Fruit fly (Drosophila melanogaster) whole organism, wandering third instar larva: ENCODE measurements around the gene Rab27.
A peak's percentile ranks its signal among the peaks of the same experiment; 100 is the strongest.

Source experiments
- Abd-B ChIP-seq: fragments of >200 bp; optimal IDR thresholded peaks from 2 replicates; lab custom pipeline; 2017; ENCODE audit warnings: missing biosample characterization, missing genetic modification characterization
- CG32264 ChIP-seq: fragments of 200-800 bp; sonication (Bioruptor generic); optimal IDR thresholded peaks from 2 replicates; lab custom pipeline; 2016; ENCODE audit warnings: missing biosample characterization, missing genetic modification characterization
- CrebA ChIP-seq: fragments of 200-800 bp; sonication (Bioruptor generic); optimal IDR thresholded peaks from 2 replicates; lab custom pipeline; 2016; ENCODE audit warnings: missing biosample characterization, mild to moderate bottlenecking, missing genetic modification characterization, borderline replicate concordance
- Dfd ChIP-seq: fragments of >200 bp; optimal IDR thresholded peaks from 2 replicates; lab custom pipeline; 2017; ENCODE audit warnings: missing biosample characterization, missing genetic modification characterization
- Dif ChIP-seq: fragments of 200-275, 200-300 bp; sonication (Bioruptor generic); optimal IDR thresholded peaks from 2 replicates; lab custom pipeline; 2018; ENCODE audit warnings: missing biosample characterization, missing genetic modification characterization; ENCODE audit not compliant: partially characterized antibody
- HLH106 ChIP-seq: fragments of 200-800 bp; optimal IDR thresholded peaks from 3 replicates; lab custom pipeline; 2019; ENCODE audit warnings: missing biosample characterization, mild to moderate bottlenecking, missing genetic modification characterization, moderate library complexity
- Hnf4 ChIP-seq: fragments of 200-800 bp; sonication (Bioruptor generic); optimal IDR thresholded peaks from 2 replicates; lab custom pipeline; 2016; ENCODE audit warnings: missing biosample characterization, mild to moderate bottlenecking, missing genetic modification characterization
- Hr78 ChIP-seq: fragments of >200 bp; optimal IDR thresholded peaks from 2 replicates; lab custom pipeline; 2017; ENCODE audit warnings: missing biosample characterization, missing genetic modification characterization
- Mio ChIP-seq: sonication (Bioruptor generic); optimal IDR thresholded peaks from 2 replicates; lab custom pipeline; 2016; ENCODE audit warnings: missing biosample characterization, missing genetic modification characterization
- Myc ChIP-seq: fragments of >200 bp; optimal IDR thresholded peaks from 2 replicates; lab custom pipeline; 2017
- N ChIP-seq: fragments of >200 bp; optimal IDR thresholded peaks from 2 replicates; lab custom pipeline; 2018; ENCODE audit warnings: missing biosample characterization, missing external identifiers, missing genetic modification characterization
- OdsH ChIP-seq: fragments of 200-800 bp; sonication (Bioruptor generic); optimal IDR thresholded peaks from 2 replicates; lab custom pipeline; 2016; ENCODE audit warnings: missing biosample characterization, mild to moderate bottlenecking, missing genetic modification characterization
- Rel ChIP-seq, 2 experiments: fragments of 200-800 bp; sonication (Bioruptor generic) in 1 of 2; optimal IDR thresholded peaks; 2 replicates in 1 of 2; 3 replicates in 1 of 2; lab custom pipeline; 2016 to 2019; ENCODE audit warnings: mild to moderate bottlenecking in 2 of 2, missing biosample characterization in 2 of 2, missing genetic modification characterization in 2 of 2, moderate library complexity in 1 of 2
- Sp1 ChIP-seq: fragments of 200-800 bp; sonication (Bioruptor generic); optimal IDR thresholded peaks from 3 replicates; lab custom pipeline; 2019; ENCODE audit warnings: missing biosample characterization, mild to moderate bottlenecking, missing genetic modification characterization, moderate library complexity
- Vsx2 ChIP-seq: fragments of 200-300, 225-300 bp; sonication (Bioruptor generic); optimal IDR thresholded peaks from 2 replicates; lab custom pipeline; 2018; ENCODE audit warnings: missing biosample characterization, missing genetic modification characterization; ENCODE audit not compliant: partially characterized antibody
- br ChIP-seq: fragments of 200-800 bp; sonication (Bioruptor generic); optimal IDR thresholded peaks from 2 replicates; lab custom pipeline; 2016; ENCODE audit warnings: missing biosample characterization, missing genetic modification characterization
- brk ChIP-seq: fragments of 200-800 bp; sonication (Bioruptor generic); optimal IDR thresholded peaks from 2 replicates; lab custom pipeline; 2016; ENCODE audit warnings: missing biosample characterization, mild to moderate bottlenecking, missing genetic modification characterization
- dl ChIP-seq, 2 experiments: fragments of 175-275, 200-275 bp in 1 of 2; fragments of 200-275 bp in 1 of 2; sonication (Bioruptor generic); optimal IDR thresholded peaks; lab custom pipeline; 2018; ENCODE audit warnings: mild to moderate bottlenecking in 2 of 2, missing biosample characterization in 2 of 2, missing genetic modification characterization in 2 of 2, moderate library complexity in 2 of 2; ENCODE audit not compliant: partially characterized antibody in 2 of 2, insufficient read depth in 1 of 2
- dmrt93B ChIP-seq: fragments of 200-800 bp; sonication (Bioruptor generic); optimal IDR thresholded peaks from 2 replicates; lab custom pipeline; 2018; ENCODE audit warnings: missing biosample characterization, mild to moderate bottlenecking, missing genetic modification characterization
- dsf ChIP-seq: sonication (Bioruptor generic); optimal IDR thresholded peaks from 2 replicates; lab custom pipeline; 2016; ENCODE audit warnings: missing biosample characterization, missing genetic modification characterization, borderline replicate concordance
- ey ChIP-seq: fragments of 200-800 bp; sonication (Bioruptor generic); optimal IDR thresholded peaks from 2 replicates; lab custom pipeline; 2016; ENCODE audit warnings: missing biosample characterization, missing genetic modification characterization
- foxo ChIP-seq, 2 experiments: fragments of 200-800 bp; sonication (Bioruptor generic); optimal IDR thresholded peaks; 2 replicates in 1 of 2; 3 replicates in 1 of 2; lab custom pipeline; 2016 to 2017; ENCODE audit warnings: missing biosample characterization in 2 of 2, missing genetic modification characterization in 2 of 2
- fru ChIP-seq: fragments of 200-800 bp; sonication (Bioruptor generic); optimal IDR thresholded peaks from 3 replicates; lab custom pipeline; 2016; ENCODE audit warnings: missing biosample characterization, mild to moderate bottlenecking, missing genetic modification characterization
- h ChIP-seq: fragments of 200-800 bp; sonication (Bioruptor generic); optimal IDR thresholded peaks from 3 replicates; lab custom pipeline; 2016; ENCODE audit warnings: missing biosample characterization, mild to moderate bottlenecking, missing genetic modification characterization
- jim ChIP-seq: fragments of 175-275, 200-325 bp; sonication (Bioruptor generic); optimal IDR thresholded peaks from 2 replicates; lab custom pipeline; 2016; ENCODE audit warnings: missing biosample characterization, mild to moderate bottlenecking, missing genetic modification characterization
- pan ChIP-seq: fragments of >200 bp; optimal IDR thresholded peaks from 2 replicates; lab custom pipeline; 2017
- psq ChIP-seq: fragments of 200-800 bp; sonication (Bioruptor generic); optimal IDR thresholded peaks from 3 replicates; lab custom pipeline; 2017; ENCODE audit warnings: missing biosample characterization, mild to moderate bottlenecking, missing genetic modification characterization, moderate library complexity
- rgr ChIP-seq: fragments of 200-800 bp; sonication (Bioruptor generic); optimal IDR thresholded peaks from 3 replicates; lab custom pipeline; 2016; ENCODE audit warnings: missing biosample characterization, mild to moderate bottlenecking, missing genetic modification characterization
- sage ChIP-seq: fragments of 200-800 bp; sonication (Bioruptor generic); optimal IDR thresholded peaks from 2 replicates; lab custom pipeline; 2016; ENCODE audit warnings: missing biosample characterization, mild to moderate bottlenecking, missing genetic modification characterization
- sv ChIP-seq: fragments of 200-800 bp; sonication (Bioruptor generic); optimal IDR thresholded peaks from 3 replicates; lab custom pipeline; 2016; ENCODE audit warnings: missing biosample characterization, missing genetic modification characterization
- tai ChIP-seq: sonication (Bioruptor generic); optimal IDR thresholded peaks from 2 replicates; lab custom pipeline; 2016; ENCODE audit warnings: missing biosample characterization, missing genetic modification characterization
- usp ChIP-seq: fragments of >200 bp; optimal IDR thresholded peaks from 2 replicates; lab custom pipeline; 2017; ENCODE audit warnings: missing biosample characterization, missing genetic modification characterization
- woc ChIP-seq: sonication (Bioruptor generic); optimal IDR thresholded peaks from 2 replicates; lab custom pipeline; 2016; ENCODE audit warnings: missing biosample characterization, mild to moderate bottlenecking, missing genetic modification characterization

Rab27 gene

DNA sequence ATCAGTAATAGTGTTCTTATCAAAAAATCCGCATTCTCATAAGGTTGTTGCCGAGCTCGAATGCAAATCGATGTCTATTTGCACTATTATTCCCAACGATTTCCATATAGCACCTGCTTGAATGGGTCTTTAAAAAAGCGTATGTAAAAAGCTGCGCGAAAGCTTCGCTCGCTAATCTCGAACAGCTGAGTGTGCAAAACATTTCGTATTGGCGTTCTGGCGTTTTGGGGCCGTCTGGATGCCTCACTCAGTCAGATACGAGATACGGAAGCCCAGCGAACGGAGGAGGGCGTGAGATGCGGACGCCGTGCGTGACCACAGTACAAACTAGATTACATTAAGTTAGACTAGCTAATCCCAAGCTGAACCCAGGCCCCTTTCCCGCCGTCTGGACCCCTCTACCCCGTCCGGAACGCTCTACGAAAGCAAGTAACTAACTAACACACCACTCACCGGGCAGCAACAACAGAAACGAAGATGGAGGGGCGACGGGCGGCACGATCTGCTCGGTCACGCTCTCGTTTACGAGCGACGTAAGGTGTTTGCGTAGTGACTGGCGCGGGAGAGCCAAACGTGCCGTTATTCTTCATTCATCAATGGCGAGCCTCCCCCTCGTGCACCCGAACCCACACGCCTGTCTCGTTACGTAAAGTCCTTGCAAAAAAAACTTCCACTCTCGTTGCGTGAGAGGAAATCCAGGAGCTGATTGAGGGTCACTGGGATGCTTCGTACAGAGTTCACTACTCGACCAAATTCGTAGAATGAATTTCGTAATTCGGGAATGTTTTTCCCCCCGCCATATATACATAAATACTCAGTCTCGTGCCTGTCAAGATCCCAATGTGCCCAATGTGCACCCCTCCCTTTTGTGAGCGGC is 10.0 kb downstream of the Rab27 start:
- TF ChIP-seq Sp1 (GFP tag; lab: Kevin White, UChicago): no peak
- no peak for TF ChIP-seq woc
- TF ChIP-seq Rel (GFP tag; optimal IDR thresholded peaks at IDR 0.05; lab: Kevin White, UChicago): no peak
- TF ChIP-seq Rel (tag; optimal IDR thresholded peaks at IDR 0.05; lab: Kevin White, UChicago): peak; percentile 51
- TF ChIP-seq h (GFP tag; lab: Kevin White, UChicago): peak; percentile 4
- no peak for TF ChIP-seq dl (GFP tag; optimal IDR thresholded peaks at IDR 0.05; lab: Kevin White, UChicago; ENCODE audit: insufficient read depth in 1 of 2, partially characterized antibody in 2 of 2)

DNA sequence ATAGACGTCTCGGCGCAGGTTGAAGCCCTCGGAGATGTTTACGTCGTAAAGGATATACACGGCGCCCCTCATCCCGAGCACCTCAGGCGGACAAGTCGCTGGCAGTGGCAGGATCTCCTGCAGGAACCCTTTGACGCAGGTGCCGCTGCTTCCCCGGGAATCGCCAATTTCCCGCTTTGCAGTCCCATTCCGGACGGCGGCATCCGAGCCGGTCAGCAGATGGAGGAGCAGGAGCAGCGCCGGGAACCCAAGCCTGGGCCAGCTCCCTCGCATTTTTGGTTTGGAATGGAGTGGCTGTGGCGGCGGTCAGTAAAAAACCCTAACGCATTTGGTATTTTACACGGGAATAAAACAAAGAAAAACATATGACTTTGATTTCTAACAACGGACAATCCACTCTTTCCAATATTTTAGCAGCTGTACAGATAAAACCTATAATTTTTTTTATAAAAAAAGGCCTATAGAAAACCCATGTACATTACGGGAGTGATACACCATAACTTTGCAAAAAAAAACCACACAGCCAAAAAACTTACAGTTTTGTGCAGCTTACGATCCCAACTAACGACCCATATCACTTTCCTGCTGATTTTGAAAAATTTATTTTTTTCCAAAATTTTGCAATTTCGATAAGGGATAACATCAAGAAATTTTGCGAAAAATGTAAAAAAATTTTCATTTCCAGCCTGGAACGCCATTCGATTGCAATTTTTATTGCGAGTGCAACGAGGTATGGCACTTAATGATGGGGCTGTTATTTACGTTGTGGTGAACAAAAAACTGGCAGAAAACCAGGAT is 10.9 kb downstream of the Rab27 start, which contains the start of the genes O-fut2 and CG14777:
Gene O-fut2, minus strand, starts transcription at position 290 of the 798 bp plus-strand sequence.
Gene CG14777, plus strand, starts transcription at position 428 of the 798 bp plus-strand sequence.
- peak; percentile 35 for TF ChIP-seq OdsH (GFP tag; lab: Kevin White, UChicago)
- TF ChIP-seq Dfd (GFP tag; lab: Kevin White, UChicago): no peak
- peak; percentile 66 for TF ChIP-seq ey
- TF ChIP-seq CG32264 (GFP tag; lab: Kevin White, UChicago): no peak
- peak; percentile 44 for TF ChIP-seq psq (GFP tag; lab: Kevin White, UChicago)
- no peak for TF ChIP-seq jim (GFP tag; lab: Kevin White, UChicago)
- TF ChIP-seq dsf: no peak
- no peak for TF ChIP-seq br (GFP tag; lab: Kevin White, UChicago)
- TF ChIP-seq sv (GFP tag; lab: Kevin White, UChicago): no peak
- TF ChIP-seq tai (GFP tag; lab: Kevin White, UChicago): no peak
- peak; percentile 30 for TF ChIP-seq h (GFP tag; lab: Kevin White, UChicago)
- TF ChIP-seq sage (GFP tag; lab: Kevin White, UChicago): no peak
- peak; percentile 37 for TF ChIP-seq fru (GFP tag; lab: Kevin White, UChicago)
- no peak for TF ChIP-seq CrebA
- TF ChIP-seq HLH106 (tag; lab: Kevin White, UChicago): peak; percentile 4
- no peak for TF ChIP-seq foxo (GFP tag; optimal IDR thresholded peaks at IDR 0.05; lab: Kevin White, UChicago)
- TF ChIP-seq dmrt93B: no peak
- peak; percentile 47 for TF ChIP-seq rgr (GFP tag; lab: Kevin White, UChicago)
- TF ChIP-seq, all 38 proteins: peak for 7

DNA sequence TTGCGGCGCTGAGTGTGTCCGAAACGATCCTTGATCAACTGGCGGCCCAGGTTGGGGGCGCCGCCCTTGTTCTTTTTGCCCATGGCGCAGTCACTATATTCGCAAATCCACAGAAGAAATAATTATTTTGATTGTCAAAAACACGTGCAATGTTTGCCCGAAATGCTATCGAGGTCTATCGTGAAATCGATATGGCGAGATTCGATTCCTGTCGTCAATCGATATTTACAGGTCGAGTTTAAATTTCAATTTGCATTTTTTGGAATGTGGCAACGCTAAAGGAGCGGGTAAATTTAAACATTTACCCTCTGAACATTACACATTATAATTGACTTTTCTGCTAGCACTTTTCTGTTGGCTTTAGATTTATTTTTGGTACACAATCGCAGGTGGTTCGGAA is 12.7 kb downstream of the Rab27 start, which contains the start of gene Ns3:
Gene Ns3, minus strand, starts transcription at position 188 of the 400 bp plus-strand sequence.
- no peak for TF ChIP-seq Sp1 (GFP tag; lab: Kevin White, UChicago)
- no peak for TF ChIP-seq Dif (GFP tag; lab: Kevin White, UChicago)
- no peak for TF ChIP-seq Hnf4
- TF ChIP-seq Hr78 (GFP tag; lab: Kevin White, UChicago): no peak
- TF ChIP-seq Vsx2 (GFP tag; lab: Kevin White, UChicago): no peak
- no peak for TF ChIP-seq br (GFP tag; lab: Kevin White, UChicago)
- no peak for TF ChIP-seq psq (GFP tag; lab: Kevin White, UChicago)
- no peak for TF ChIP-seq HLH106 (tag; lab: Kevin White, UChicago)
- TF ChIP-seq dl (GFP tag; optimal IDR thresholded peaks at IDR 0.05; lab: Kevin White, UChicago; ENCODE audit: insufficient read depth in 1 of 2, partially characterized antibody in 2 of 2): no peak
- no peak for TF ChIP-seq fru (GFP tag; lab: Kevin White, UChicago)
- no peak for TF ChIP-seq Abd-B (GFP tag; lab: Kevin White, UChicago)
- TF ChIP-seq sage (GFP tag; lab: Kevin White, UChicago): no peak

DNA sequence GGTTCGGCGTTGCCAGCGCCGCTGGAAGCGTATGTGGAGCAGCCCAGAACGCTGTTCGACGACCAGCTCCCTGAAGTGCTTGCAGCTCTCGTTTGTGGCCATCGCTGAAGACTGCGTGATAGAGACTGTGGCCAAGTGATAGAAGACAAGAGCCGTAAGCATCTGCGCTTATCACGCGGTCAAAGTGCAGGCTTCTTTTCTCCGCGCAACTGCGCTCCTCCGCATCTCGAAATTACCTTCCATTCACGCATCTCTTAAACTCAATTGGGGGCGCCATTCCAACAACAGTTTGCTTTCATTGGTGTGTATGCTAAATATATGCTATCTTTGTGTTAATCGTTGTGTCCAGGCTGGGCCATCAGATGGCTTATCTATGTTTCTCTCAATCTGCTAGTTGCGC is 15.2 kb downstream of the Rab27 start, which contains the start of gene CG14787:
Gene CG14787, minus strand, starts transcription at position 133 of the 400 bp plus-strand sequence.
- TF ChIP-seq dl (GFP tag; optimal IDR thresholded peaks at IDR 0.05; lab: Kevin White, UChicago; ENCODE audit: insufficient read depth in 1 of 2, partially characterized antibody in 2 of 2) (no peak), pan (lab: Kevin White, UChicago) (no peak), HLH106 (tag; lab: Kevin White, UChicago) (no peak), usp (GFP tag; lab: Kevin White, UChicago) (no peak), Dfd (GFP tag; lab: Kevin White, UChicago) (no peak), Hnf4 (no peak), tai (GFP tag; lab: Kevin White, UChicago) (no peak), Mio (GFP tag; lab: Kevin White, UChicago) (no peak), brk (GFP tag; lab: Kevin White, UChicago) (no peak), N (GFP tag; lab: Kevin White, UChicago) (no peak), Sp1 (GFP tag; lab: Kevin White, UChicago) (no peak), dsf (no peak), Abd-B (GFP tag; lab: Kevin White, UChicago) (no peak), Myc (lab: Kevin White, UChicago) (no peak), woc (no peak)
